Fruit fly (Drosophila melanogaster) whole organism, prepupa: ENCODE results near the gene Sp1.

Experiments
- CG11762 ChIP-seq: fragments of 200-800 bp; sonication (Bioruptor generic); optimal IDR thresholded peaks from 3 replicates; lab custom pipeline; 2016; ENCODE audit warnings: missing biosample characterization, missing genetic modification characterization; ENCODE audit not compliant: insufficient read depth
- CG34406 ChIP-seq: fragments of 200-800 bp; sonication (Bioruptor generic); optimal IDR thresholded peaks from 3 replicates; lab custom pipeline; 2016; ENCODE audit warnings: missing biosample characterization, missing genetic modification characterization
- CG4318 ChIP-seq: fragments of 200-800 bp; sonication (Bioruptor generic); optimal IDR thresholded peaks from 3 replicates; lab custom pipeline; 2017; ENCODE audit warnings: missing biosample characterization, mild to moderate bottlenecking, missing genetic modification characterization
- CG6854 ChIP-seq: fragments of 200-800 bp; sonication (Bioruptor generic); optimal IDR thresholded peaks from 2 replicates; lab custom pipeline; 2017; ENCODE audit warnings: missing biosample characterization, mild to moderate bottlenecking, missing genetic modification characterization
- Eip78C ChIP-seq: fragments of 200-800 bp; sonication (Bioruptor generic); peaks from one replicate; lab custom pipeline; 2016; ENCODE audit warnings: missing biosample characterization, missing genetic modification characterization
- Gug ChIP-seq: fragments of 200-800 bp; sonication (Bioruptor generic); IDR thresholded peaks from 2 replicates; pipeline ENCODE4 v1.3.6; 2022; ENCODE audit warnings: missing biosample characterization, missing genetic modification characterization
- dac ChIP-seq: fragments of 200-800 bp; sonication (Bioruptor generic); optimal IDR thresholded peaks from 2 replicates; lab custom pipeline; 2017; ENCODE audit warnings: missing biosample characterization, mild to moderate bottlenecking, missing genetic modification characterization
- dsx ChIP-seq: fragments of 200-800 bp; optimal IDR thresholded peaks from 3 replicates; lab custom pipeline; 2019; ENCODE audit warnings: missing biosample characterization, mild to moderate bottlenecking, missing genetic modification characterization, moderate library complexity; ENCODE audit not compliant: poor library complexity, severe bottlenecking
- lz ChIP-seq: fragments of 200-800 bp; sonication (Bioruptor generic); optimal IDR thresholded peaks from 3 replicates; lab custom pipeline; 2016; ENCODE audit warnings: missing biosample characterization, missing genetic modification characterization

dm6 chrX:9731515-9731914 is 2.1 kb downstream of the Sp1 start:
- TF ChIP-seq CG11762 (GFP tag; lab: Kevin White, UChicago) (no peak), CG34406 (GFP tag; lab: Kevin White, UChicago) (no peak), Gug (GFP tag; lab: Robert Waterston, UW) (no peak), CG4318 (no peak), CG6854 (GFP tag; lab: Kevin White, UChicago) (no peak), dsx (GFP tag; lab: Kevin White, UChicago) (no peak), Eip78C (GFP tag; lab: Kevin White, UChicago) (no peak), lz (no peak), dac (GFP tag; lab: Kevin White, UChicago) (no peak)
